Worm (Caenorhabditis elegans) whole organism, young adult: Measurements from ENCODE around the gene lpr-4.
A peak's percentile ranks its signal among the peaks of the same experiment; 100 is the strongest.

ENCODE experiments used
- D2030.7 ChIP-seq: fragments of 200-800 bp; sonication (Bioruptor generic); IDR thresholded peaks from 2 replicates; pipeline ENCODE4 v1.3.6; 2022; ENCODE audit warnings: missing genetic modification reagents, missing genetic modification characterization, missing compliant biosample characterization
- F37B4.10 ChIP-seq: fragments of 200-800 bp; sonication (Bioruptor generic); IDR thresholded peaks from 2 replicates; pipeline ENCODE4 v1.3.6; 2022; ENCODE audit warnings: missing genetic modification characterization, missing compliant biosample characterization
- F57A8.1 ChIP-seq: fragments of 200-800 bp; sonication (Bioruptor generic); optimal IDR thresholded peaks from 2 replicates; lab custom pipeline; 2018; ENCODE audit warnings: mild to moderate bottlenecking, missing genetic modification characterization, moderate library complexity, missing compliant biosample characterization
- K11D2.4 ChIP-seq: fragments of 200-800 bp; sonication (Bioruptor generic); IDR thresholded peaks from 2 replicates; pipeline ENCODE4 v1.3.6; 2022; ENCODE audit warnings: missing genetic modification reagents, missing genetic modification characterization, missing compliant biosample characterization
- Y53G8AR.9 ChIP-seq: fragments of 200-800 bp; sonication (Bioruptor generic); conservative IDR thresholded peaks from 2 replicates; pipeline ENCODE4 v1.3.6; 2022; ENCODE audit warnings: missing genetic modification reagents, missing genetic modification characterization, missing compliant biosample characterization
- Y67H2A.10 ChIP-seq: fragments of 200-800 bp; sonication (Bioruptor generic); conservative IDR thresholded peaks from 2 replicates; pipeline ENCODE4 v1.3.6; 2022; ENCODE audit warnings: missing genetic modification reagents, missing genetic modification characterization, missing compliant biosample characterization
- Y79H2A.3 ChIP-seq: fragments of 200-800 bp; sonication (Bioruptor generic); conservative IDR thresholded peaks from 2 replicates; pipeline ENCODE4 v1.3.6; 2022; ENCODE audit warnings: missing genetic modification reagents, missing genetic modification characterization, missing compliant biosample characterization
- akir-1 ChIP-seq: fragments of 200-800 bp; sonication (Bioruptor generic); optimal IDR thresholded peaks from 2 replicates; lab custom pipeline; 2018; ENCODE audit warnings: mild to moderate bottlenecking, missing genetic modification characterization, moderate library complexity, missing compliant biosample characterization
- attf-5 ChIP-seq: fragments of 200-800 bp; sonication (Bioruptor generic); optimal IDR thresholded peaks from 2 replicates; lab custom pipeline; 2018; ENCODE audit warnings: mild to moderate bottlenecking, missing genetic modification characterization, missing compliant biosample characterization
- bed-1 ChIP-seq: fragments of 200-800 bp; sonication (Bioruptor generic); IDR thresholded peaks from 2 replicates; pipeline ENCODE4 v1.3.6; 2022; ENCODE audit warnings: missing genetic modification reagents, missing genetic modification characterization, missing compliant biosample characterization
- ceh-27 ChIP-seq: fragments of 200-800 bp; sonication (Bioruptor generic); optimal IDR thresholded peaks from 2 replicates; lab custom pipeline; 2018; ENCODE audit warnings: mild to moderate bottlenecking, missing genetic modification characterization, moderate library complexity, missing compliant biosample characterization
- ceh-79 ChIP-seq: sonication (generic microtip); optimal IDR thresholded peaks from 2 replicates; lab custom pipeline; 2017; ENCODE audit warnings: mild to moderate bottlenecking, missing genetic modification characterization, missing compliant biosample characterization
- ceh-91 ChIP-seq: fragments of 200-800 bp; sonication (Bioruptor generic); IDR thresholded peaks from 2 replicates; pipeline ENCODE4 v1.3.6; 2022; ENCODE audit warnings: missing genetic modification reagents, missing genetic modification characterization, missing compliant biosample characterization
- chd-7 ChIP-seq: sonication (generic microtip); optimal IDR thresholded peaks from 2 replicates; lab custom pipeline; 2016; ENCODE audit warnings: mild to moderate bottlenecking, missing genetic modification characterization, moderate library complexity, missing compliant biosample characterization
- dpl-1 ChIP-seq: fragments of 150-350 bp; optimal IDR thresholded peaks from 2 replicates; lab custom pipeline; 2014; ENCODE audit warnings: missing biosample characterization, missing genetic modification reagents, missing genetic modification characterization
- efl-1 ChIP-seq: fragments of 150-350 bp; optimal IDR thresholded peaks from 2 replicates; lab custom pipeline; 2014; ENCODE audit warnings: missing biosample characterization, missing genetic modification reagents, missing genetic modification characterization
- egrh-3 ChIP-seq: fragments of 200-800 bp; sonication (Bioruptor generic); IDR thresholded peaks from 2 replicates; pipeline ENCODE4 v1.3.6; 2022; ENCODE audit warnings: missing genetic modification reagents, missing genetic modification characterization, missing compliant biosample characterization
- ekl-4 ChIP-seq: fragments of 200-800 bp; sonication (Bioruptor generic); IDR thresholded peaks from 2 replicates; pipeline ENCODE4 v1.3.6; 2022; ENCODE audit warnings: missing genetic modification reagents, missing genetic modification characterization, missing compliant biosample characterization
- ets-4 ChIP-seq: fragments of 200-800 bp; sonication (Bioruptor generic); optimal IDR thresholded peaks from 2 replicates; lab custom pipeline; 2018; ENCODE audit warnings: mild to moderate bottlenecking, missing genetic modification characterization, missing compliant biosample characterization
- fkh-3 ChIP-seq: sonication (generic microtip); optimal IDR thresholded peaks from 2 replicates; lab custom pipeline; 2016; ENCODE audit warnings: mild to moderate bottlenecking, missing genetic modification characterization, missing compliant biosample characterization
- hlh-12 ChIP-seq: sonication (generic microtip); optimal IDR thresholded peaks from 2 replicates; lab custom pipeline; 2016; ENCODE audit warnings: missing genetic modification characterization, missing compliant biosample characterization
- hlh-26 ChIP-seq: fragments of 200-800 bp; sonication (Bioruptor generic); conservative IDR thresholded peaks from 2 replicates; pipeline ENCODE4 v1.3.6; 2022; ENCODE audit warnings: missing genetic modification reagents, missing genetic modification characterization, missing compliant biosample characterization
- hmg-1.2 ChIP-seq: fragments of 200-800 bp; sonication (Bioruptor generic); IDR thresholded peaks from 2 replicates; pipeline ENCODE4 v1.3.6; 2022; ENCODE audit warnings: missing genetic modification reagents, missing genetic modification characterization, missing compliant biosample characterization
- hsf-1 ChIP-seq: fragments of 200-800 bp; sonication (Bioruptor generic); IDR thresholded peaks from 2 replicates; pipeline ENCODE4 v1.3.6; 2022; ENCODE audit warnings: missing genetic modification reagents, missing genetic modification characterization, missing compliant biosample characterization
- let-607 ChIP-seq, 2 experiments: fragments of 200-800 bp in 1 of 2; sonication (Bioruptor generic) in 1 of 2; sonication (generic microtip) in 1 of 2; optimal IDR thresholded peaks; 2 replicates each; lab custom pipeline; 2016 to 2018; ENCODE audit warnings: mild to moderate bottlenecking in 2 of 2, missing compliant biosample characterization in 2 of 2, missing genetic modification characterization in 2 of 2, moderate library complexity in 2 of 2, missing genotype in 1 of 2
- lin-26 ChIP-seq: fragments of 200-800 bp; sonication (Bioruptor generic); IDR thresholded peaks from 2 replicates; pipeline ENCODE4 v1.3.6; 2022; ENCODE audit warnings: missing genetic modification reagents, missing genetic modification characterization, missing compliant biosample characterization
- lin-40 ChIP-seq: sonication (generic microtip); optimal IDR thresholded peaks from 2 replicates; lab custom pipeline; 2016; ENCODE audit warnings: missing genetic modification characterization, mild to moderate bottlenecking, missing compliant biosample characterization, missing genotype, missing genetic modification reagents
- mxl-1 ChIP-seq: sonication (generic microtip); optimal IDR thresholded peaks from 2 replicates; lab custom pipeline; 2016; ENCODE audit warnings: missing genetic modification characterization, missing compliant biosample characterization
- nfya-1 ChIP-seq: sonication (generic microtip); optimal IDR thresholded peaks from 2 replicates; lab custom pipeline; 2017; ENCODE audit warnings: antibody characterized with exemption, missing compliant biosample characterization, missing genetic modification characterization, borderline replicate concordance; ENCODE audit not compliant: insufficient read depth
- nhr-80 ChIP-seq: sonication (generic microtip); optimal IDR thresholded peaks from 2 replicates; lab custom pipeline; 2016; ENCODE audit warnings: missing genetic modification characterization, missing compliant biosample characterization
- rcor-1 ChIP-seq: fragments of 200-800 bp; sonication (Bioruptor generic); IDR thresholded peaks from 2 replicates; pipeline ENCODE4 v1.3.6; 2022; ENCODE audit warnings: missing genetic modification reagents, missing genetic modification characterization, missing compliant biosample characterization
- sdz-38 ChIP-seq: sonication (generic microtip); optimal IDR thresholded peaks from 2 replicates; lab custom pipeline; 2016; ENCODE audit warnings: missing genotype, missing genetic modification characterization, missing compliant biosample characterization
- snpc-3.4 ChIP-seq: sonication (generic microtip); optimal IDR thresholded peaks from 2 replicates; lab custom pipeline; 2017; ENCODE audit warnings: missing genetic modification characterization, mild to moderate bottlenecking, missing compliant biosample characterization, antibody characterized with exemption, moderate library complexity, missing genotype, missing genetic modification reagents
- unc-130 ChIP-seq: sonication (generic microtip); optimal IDR thresholded peaks from 2 replicates; lab custom pipeline; 2016; ENCODE audit warnings: missing genetic modification reagents, missing genetic modification characterization, missing compliant biosample characterization
- zfh-2 ChIP-seq: fragments of 200-800 bp; sonication (Bioruptor generic); conservative IDR thresholded peaks from 2 replicates; pipeline ENCODE4 v1.3.6; 2022; ENCODE audit warnings: missing genetic modification reagents, missing genetic modification characterization, missing compliant biosample characterization
- zim-3 ChIP-seq: sonication (generic microtip); optimal IDR thresholded peaks from 2 replicates; lab custom pipeline; 2017; ENCODE audit warnings: mild to moderate bottlenecking, missing genetic modification characterization, moderate library complexity, missing compliant biosample characterization
- ztf-22 ChIP-seq: fragments of 200-800 bp; sonication (Bioruptor generic); optimal IDR thresholded peaks from 2 replicates; lab custom pipeline; 2018; ENCODE audit warnings: mild to moderate bottlenecking, missing genetic modification characterization, moderate library complexity, missing compliant biosample characterization
- ztf-25 ChIP-seq: fragments of 200-800 bp; sonication (Bioruptor generic); IDR thresholded peaks from 2 replicates; pipeline ENCODE4 v1.3.6; 2022; ENCODE audit warnings: missing genetic modification reagents, missing genetic modification characterization, missing compliant biosample characterization
- ztf-3 ChIP-seq: fragments of 200-800 bp; sonication (Bioruptor generic); optimal IDR thresholded peaks from 2 replicates; lab custom pipeline; 2018; ENCODE audit warnings: mild to moderate bottlenecking, missing genetic modification characterization, missing compliant biosample characterization

lpr-4 gene

DNA sequence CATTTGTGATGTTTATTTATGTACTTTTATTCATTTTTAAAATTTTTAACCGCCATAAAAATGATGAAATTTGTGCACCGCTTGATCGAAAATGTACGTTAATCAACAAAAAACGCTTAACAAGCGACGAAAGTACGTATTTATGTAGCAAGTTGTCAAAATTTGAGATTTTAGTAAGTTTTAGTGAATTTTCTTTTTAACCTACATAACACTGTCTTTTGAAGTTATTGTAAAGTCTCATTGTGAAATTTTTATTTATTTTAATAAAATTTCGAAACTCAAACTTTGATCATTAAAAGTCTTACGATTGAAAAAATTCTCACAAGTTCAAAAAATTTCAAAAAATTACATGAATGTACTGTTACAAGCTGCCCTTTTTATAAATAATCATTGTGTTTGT is 32.4 kb downstream of the lpr-4 start:
- TF ChIP-seq rcor-1 (no peak), sdz-38 (tag; lab: Kevin White, UChicago) (no peak), ceh-27 (GFP tag; lab: Kevin White, UChicago) (no peak), F57A8.1 (GFP tag; lab: Kevin White, UChicago) (no peak), F37B4.10 (GFP tag; lab: Robert Waterston, UW) (no peak), efl-1 (no peak), Y67H2A.10 (no peak), dpl-1 (GFP tag; lab: Kevin White, UChicago) (no peak)
- TF ChIP-seq, all 124 proteins: peak for 0

- TF ChIP-seq ets-4 (GFP tag; lab: Kevin White, UChicago) (no peak), rcor-1 (no peak), Y53G8AR.9 (GFP tag; lab: Robert Waterston, UW) (no peak), ekl-4 (GFP tag; lab: Robert Waterston, UW) (no peak), lin-26 (no peak), unc-130 (GFP tag; lab: Kevin White, UChicago) (no peak), ztf-3 (no peak), attf-5 (GFP tag; lab: Kevin White, UChicago) (no peak), ztf-25 (GFP tag; lab: Robert Waterston, UW) (no peak), zfh-2 (GFP tag; lab: Robert Waterston, UW) (no peak), mxl-1 (tag; lab: Kevin White, UChicago) (no peak), hsf-1 (no peak)
Observed at ce11 chrX:11098086-11098485, 33.2 kb downstream of the lpr-4 start, which contains the start of gene W02H3.3. Gene W02H3.3, minus strand, starts transcription at chrX:11098186.

- TF ChIP-seq lin-40 (no peak), Y67H2A.10 (no peak), nfya-1 (tag; lab: Kevin White, UChicago) (no peak), egrh-3 (GFP tag; lab: Robert Waterston, UW) (no peak), nhr-80 (tag; lab: Kevin White, UChicago) (peak; percentile 56), hmg-1.2 (GFP tag; lab: Robert Waterston, UW) (no peak), ceh-79 (tag; lab: Kevin White, UChicago) (no peak), bed-1 (GFP tag; lab: Robert Waterston, UW) (0 out of 2 replicates have a peak, but pooled peaks have one; percentile 68), D2030.7 (GFP tag; lab: Robert Waterston, UW) (no peak), ets-4 (GFP tag; lab: Kevin White, UChicago) (peak; percentile 11), ztf-3 (no peak), snpc-3.4 (no peak), hlh-26 (no peak), K11D2.4 (GFP tag; lab: Robert Waterston, UW) (no peak), akir-1 (GFP tag; lab: Kevin White, UChicago) (no peak), ztf-22 (no peak), zim-3 (tag; lab: Kevin White, UChicago) (no peak), fkh-3 (tag; lab: Kevin White, UChicago) (no peak), chd-7 (no peak), ceh-91 (GFP tag; lab: Robert Waterston, UW) (no peak), hlh-12 (tag; lab: Kevin White, UChicago) (no peak), let-607 (tag; optimal IDR thresholded peaks at IDR 0.05; lab: Kevin White, UChicago) (no peak), Y79H2A.3 (GFP tag; lab: Robert Waterston, UW) (no peak)
Observed at ce11 chrX:11103173-11103572, 38.2 kb downstream of the lpr-4 start.
